Worm (Caenorhabditis elegans) whole organism, L3 larva: Measurements from ENCODE around the gene nep-23.

ENCODE experiments used
- ZK546.5 ChIP-seq: sonication (generic microtip); optimal IDR thresholded peaks from 2 replicates; lab custom pipeline; 2017; ENCODE audit warnings: missing biosample characterization, missing genetic modification characterization
- aly-2 ChIP-seq: fragments of 150-350 bp; optimal IDR thresholded peaks from 2 replicates; lab custom pipeline; 2014; ENCODE audit warnings: missing biosample characterization, missing genetic modification characterization
- elt-2 ChIP-seq: sonication (generic microtip); optimal IDR thresholded peaks from 2 replicates; lab custom pipeline; 2016; ENCODE audit warnings: missing genetic modification reagents, mild to moderate bottlenecking, missing genetic modification characterization, missing compliant biosample characterization
- fkh-10 ChIP-seq: sonication (generic microtip); optimal IDR thresholded peaks from 2 replicates; lab custom pipeline; 2017; ENCODE audit warnings: missing biosample characterization, missing genetic modification reagents, missing genetic modification characterization
- mdl-1 ChIP-seq: fragments of 150-350 bp; optimal IDR thresholded peaks from 2 replicates; lab custom pipeline; 2014; ENCODE audit warnings: missing biosample characterization, missing genetic modification characterization
- nhr-12 ChIP-seq: fragments of 150-350 bp; optimal IDR thresholded peaks from 2 replicates; lab custom pipeline; 2014; ENCODE audit warnings: missing biosample characterization, missing genetic modification characterization
- nhr-23 ChIP-seq: fragments of 150-350 bp; optimal IDR thresholded peaks from 2 replicates; lab custom pipeline; 2014; ENCODE audit warnings: missing biosample characterization, missing genetic modification reagents, missing genetic modification characterization
- nhr-76 ChIP-seq: fragments of 150-350 bp; sonication (generic microtip); optimal IDR thresholded peaks from 5 replicates; lab custom pipeline; 2014; ENCODE audit warnings: missing biosample characterization, missing genetic modification characterization
- pha-4 ChIP-seq: fragments of 150-350 bp; optimal IDR thresholded peaks from 2 replicates; lab custom pipeline; 2014; ENCODE audit warnings: missing biosample characterization, missing genetic modification reagents, missing genetic modification characterization

- TF ChIP-seq pha-4 (tag; lab: Kevin White, UChicago) (no peak), nhr-12 (tag; lab: Kevin White, UChicago) (no peak), fkh-10 (GFP tag; lab: Kevin White, UChicago) (no peak), nhr-23 (tag; lab: Kevin White, UChicago) (no peak), mdl-1 (no peak), aly-2 (tag; lab: Kevin White, UChicago) (no peak), elt-2 (tag; lab: Kevin White, UChicago) (no peak), nhr-76 (tag; lab: Kevin White, UChicago) (no peak), ZK546.5 (tag; lab: Kevin White, UChicago) (no peak)
Observed at ce11 chrIV:16925363-16925863, 5.3 kb downstream of the nep-23 start.
